Worm (Caenorhabditis elegans): ENCODE results near the gene rnr-1.

Gene rnr-1

ce11 chrIII:9228722-9229121 is at the start of gene rnr-1:
TSS of gene rnr-1 (minus strand) at chrIII:9228798.
- TF ChIP-seq fax-1 (tag; optimal IDR thresholded peaks at IDR 0.05) = no peak
- TF ChIP-seq ama-1 (optimal IDR thresholded peaks at IDR 0.05) = no peak
- no peak for TF ChIP-seq ceh-45 (GFP tag; IDR thresholded peaks at IDR 0.05)
- TF ChIP-seq ztf-16 (tag; optimal IDR thresholded peaks at IDR 0.05) = no peak
- no peak for TF ChIP-seq pag-3 (tag; optimal IDR thresholded peaks at IDR 0.05; ENCODE audit: borderline replicate concordance)

ce11 chrIII:9277803-9278202 is 49.2 kb upstream of the rnr-1 start:
- TF ChIP-seq F13H6.1 (tag; optimal IDR thresholded peaks at IDR 0.05) = no peak
- TF ChIP-seq gmeb-2 (tag; optimal IDR thresholded peaks at IDR 0.05) = no peak
- TF ChIP-seq dve-1 (tag; optimal IDR thresholded peaks at IDR 0.05) = no peak
- no peak for TF ChIP-seq ztf-16 (tag; optimal IDR thresholded peaks at IDR 0.05)
- TF ChIP-seq rnt-1 (tag; optimal IDR thresholded peaks at IDR 0.05) = no peak
- no peak for TF ChIP-seq ceh-22 (tag; optimal IDR thresholded peaks at IDR 0.05)
- no peak for TF ChIP-seq nfya-1 (tag; optimal IDR thresholded peaks at IDR 0.05)
- TF ChIP-seq nhr-11 (tag; optimal IDR thresholded peaks at IDR 0.05) = no peak
- no peak for TF ChIP-seq syd-9 (tag; optimal IDR thresholded peaks at IDR 0.05)
- TF ChIP-seq K02D7.2 (tag; optimal IDR thresholded peaks at IDR 0.05) = no peak
- no peak for TF ChIP-seq ahr-1 (tag; optimal IDR thresholded peaks at IDR 0.05)
- TF ChIP-seq Y22D7AL.16 (tag; optimal IDR thresholded peaks at IDR 0.05) = no peak
- TF ChIP-seq fax-1 (tag; optimal IDR thresholded peaks at IDR 0.05) = no peak
- TF ChIP-seq ets-4 (tag; optimal IDR thresholded peaks at IDR 0.05) = no peak
- TF ChIP-seq ceh-19 (GFP tag; optimal IDR thresholded peaks at IDR 0.05) = no peak
- no peak for TF ChIP-seq pax-1 (tag; optimal IDR thresholded peaks at IDR 0.05)
- TF ChIP-seq K09A11.1 (tag; optimal IDR thresholded peaks at IDR 0.05; ENCODE audit: insufficient read depth) = no peak
- TF ChIP-seq pqm-1 (tag; optimal IDR thresholded peaks at IDR 0.05) = no peak
- TF ChIP-seq odd-2 (tag; optimal IDR thresholded peaks at IDR 0.05) = no peak
- no peak for TF ChIP-seq hlh-8 (tag; optimal IDR thresholded peaks at IDR 0.05)

ce11 chrIII:9272107-9272506 is 43.5 kb upstream of the rnr-1 start:
- TF ChIP-seq ceh-30 (tag; optimal IDR thresholded peaks at IDR 0.05) (no peak), ceh-6 (GFP tag; optimal IDR thresholded peaks at IDR 0.05) (no peak), ceh-48 (tag; optimal IDR thresholded peaks at IDR 0.05) (peak; percentile 87), sox-4 (tag; optimal IDR thresholded peaks at IDR 0.05) (no peak), tbx-2 (tag; optimal IDR thresholded peaks at IDR 0.05) (no peak), npax-4 (tag; optimal IDR thresholded peaks at IDR 0.05) (no peak)

- TF ChIP-seq hlh-8 (tag; optimal IDR thresholded peaks at IDR 0.05) (no peak), ceh-45 (GFP tag; IDR thresholded peaks at IDR 0.05) (no peak), elt-4 (tag; optimal IDR thresholded peaks at IDR 0.05) (no peak), gmeb-2 (tag; optimal IDR thresholded peaks at IDR 0.05) (no peak), unc-42 (tag; optimal IDR thresholded peaks at IDR 0.05) (peak; percentile 66), ceh-9 (tag; optimal IDR thresholded peaks at IDR 0.05) (no peak)
These were observed 42.9 kb upstream of the rnr-1 start for ce11 chrIII:9271389-9271918.

ce11 chrIII:9270183-9270582 is 41.6 kb upstream of the rnr-1 start:
- TF ChIP-seq unc-42 (tag; optimal IDR thresholded peaks at IDR 0.05) = no peak
- no peak for TF ChIP-seq ref-2 (tag; optimal IDR thresholded peaks at IDR 0.05)
- TF ChIP-seq ceh-48 (tag; optimal IDR thresholded peaks at IDR 0.05) = no peak
- no peak for TF ChIP-seq odd-2 (tag; optimal IDR thresholded peaks at IDR 0.05)
- TF ChIP-seq fkh-6 (tag; optimal IDR thresholded peaks at IDR 0.05) = no peak
- no peak for TF ChIP-seq T23F11.4 (GFP tag; optimal IDR thresholded peaks at IDR 0.05)
- TF ChIP-seq eyg-1 (tag; optimal IDR thresholded peaks at IDR 0.05) = no peak
- no peak for TF ChIP-seq ttx-3 (tag; optimal IDR thresholded peaks at IDR 0.05)
- TF ChIP-seq elt-2 (tag; optimal IDR thresholded peaks at IDR 0.05) = no peak
- TF ChIP-seq elt-4 (tag; optimal IDR thresholded peaks at IDR 0.05) = no peak
- TF ChIP-seq mec-3 (tag; optimal IDR thresholded peaks at IDR 0.05; ENCODE audit: borderline replicate concordance) = no peak
- TF ChIP-seq sox-2 (GFP tag; IDR thresholded peaks at IDR 0.05) = no peak
- TF ChIP-seq hlh-13 (GFP tag; optimal IDR thresholded peaks at IDR 0.05) = no peak
- TF ChIP-seq ets-4 (tag; optimal IDR thresholded peaks at IDR 0.05) = no peak

Data from whole organism, late embryonic.